Worm (Caenorhabditis elegans): ENCODE data around the gene srh-246.

ce11 chrV:617917-618316, 39.7 kb downstream of the srh-246 start:
- TF ChIP-seq flt-1 (GFP tag; IDR thresholded peaks at IDR 0.05) (no peak), T22C8.4 (GFP tag; IDR thresholded peaks at IDR 0.05) (no peak), klf-2 (GFP tag; conservative IDR thresholded peaks at IDR 0.05) (no peak), tab-1 (GFP tag; IDR thresholded peaks at IDR 0.05) (no peak), ref-1 (GFP tag; conservative IDR thresholded peaks at IDR 0.05) (no peak), ztf-23 (GFP tag; IDR thresholded peaks at IDR 0.05) (no peak), cog-1 (tag; optimal IDR thresholded peaks at IDR 0.05) (no peak), ztf-29 (GFP tag; IDR thresholded peaks at IDR 0.05) (no peak)
